Worm (Caenorhabditis elegans) whole organism, L4 larva: ENCODE data around the gene col-151.

Experiments used
- D1046.2 ChIP-seq: fragments of 200-800 bp; sonication (Bioruptor generic); IDR thresholded peaks from 2 replicates; pipeline ENCODE4 v1.3.6; 2022; ENCODE audit warnings: missing genetic modification characterization, missing compliant biosample characterization
- F44E2.7 ChIP-seq: fragments of 200-800 bp; sonication (Bioruptor generic); IDR thresholded peaks from 2 replicates; pipeline ENCODE4 v2.1.2; 2022; ENCODE audit warnings: missing genetic modification characterization, missing compliant biosample characterization
- F49E8.2 ChIP-seq: sonication (generic microtip); optimal IDR thresholded peaks from 2 replicates; lab custom pipeline; 2016; ENCODE audit warnings: missing compliant biosample characterization, mild to moderate bottlenecking, missing genetic modification characterization, borderline replicate concordance
- R02D3.7 ChIP-seq: fragments of 150-350 bp; sonication (generic microtip); optimal IDR thresholded peaks from 3 replicates; lab custom pipeline; 2014; ENCODE audit warnings: missing biosample characterization, missing genetic modification characterization
- T20F7.1 ChIP-seq: fragments of 200-800 bp; sonication (Bioruptor generic); optimal IDR thresholded peaks from 2 replicates; lab custom pipeline; 2018; ENCODE audit warnings: mild to moderate bottlenecking, missing genetic modification characterization, missing compliant biosample characterization
- Y105C5A.15 ChIP-seq: fragments of 200-800 bp; sonication (Bioruptor generic); IDR thresholded peaks from 2 replicates; pipeline ENCODE4 v1.3.6; 2022; ENCODE audit warnings: missing genetic modification characterization, missing compliant biosample characterization
- Y5F2A.4 ChIP-seq: fragments of 200-800 bp; sonication (Bioruptor generic); optimal IDR thresholded peaks from 2 replicates; lab custom pipeline; 2018; ENCODE audit warnings: mild to moderate bottlenecking, missing genetic modification characterization, missing compliant biosample characterization
- Y75B8A.6 ChIP-seq: fragments of 200-800 bp; sonication (Bioruptor generic); IDR thresholded peaks from 2 replicates; pipeline ENCODE4 v1.3.6; 2022; ENCODE audit warnings: missing genetic modification reagents, missing genetic modification characterization, missing compliant biosample characterization
- ZK337.2 ChIP-seq: fragments of 200-800 bp; sonication (Bioruptor generic); IDR thresholded peaks from 2 replicates; pipeline ENCODE4 v1.3.6; 2022; ENCODE audit warnings: missing genetic modification reagents, missing genetic modification characterization, missing compliant biosample characterization
- ZK546.5 ChIP-seq, 2 experiments: sonication (generic microtip); optimal IDR thresholded peaks; 2 replicates each; lab custom pipeline; 2017; ENCODE audit warnings: missing biosample characterization in 2 of 2, missing genetic modification characterization in 2 of 2
- aha-1 ChIP-seq: fragments of 150-350 bp; peaks from one replicate; lab custom pipeline; 2014; ENCODE audit warnings: missing biosample characterization, missing genetic modification characterization
- ama-1 ChIP-seq: fragments of 150-350 bp; optimal IDR thresholded peaks from 2 replicates; lab custom pipeline; 2014; ENCODE audit warnings: inconsistent platforms, mixed read lengths
- ceh-20 ChIP-seq: fragments of 200-800 bp; sonication (Bioruptor generic); IDR thresholded peaks from 2 replicates; pipeline ENCODE4 v1.3.6; 2022; ENCODE audit warnings: missing genetic modification reagents, missing genetic modification characterization, missing compliant biosample characterization
- ceh-44 ChIP-seq: fragments of 200-800 bp; sonication (Bioruptor generic); IDR thresholded peaks from 2 replicates; pipeline ENCODE4 v1.3.6; 2022; ENCODE audit warnings: missing genetic modification reagents, missing genetic modification characterization, missing compliant biosample characterization
- ces-1 ChIP-seq: fragments of 150-350 bp; sonication (generic microtip); optimal IDR thresholded peaks from 4 replicates; lab custom pipeline; 2014; ENCODE audit warnings: missing biosample characterization, missing genetic modification reagents, missing genetic modification characterization
- cey-2 ChIP-seq: sonication (generic microtip); optimal IDR thresholded peaks from 3 replicates; lab custom pipeline; 2017; ENCODE audit warnings: missing genetic modification characterization, mild to moderate bottlenecking, missing compliant biosample characterization, antibody characterized with exemption, borderline replicate concordance; ENCODE audit not compliant: insufficient read depth
- ctbp-1 ChIP-seq: fragments of 200-800 bp; sonication (Bioruptor generic); IDR thresholded peaks from 2 replicates; pipeline ENCODE4 v1.3.6; 2022; ENCODE audit warnings: missing genetic modification reagents, missing genetic modification characterization, missing compliant biosample characterization
- daf-19 ChIP-seq: fragments of 200-800 bp; sonication (Bioruptor generic); conservative IDR thresholded peaks from 2 replicates; pipeline ENCODE4 v1.3.6; 2022; ENCODE audit warnings: missing genetic modification characterization, missing compliant biosample characterization
- dmd-9 ChIP-seq: fragments of 200-800 bp; sonication (Bioruptor generic); IDR thresholded peaks from 2 replicates; pipeline ENCODE4 v1.3.6; 2022; ENCODE audit warnings: missing genetic modification reagents, missing genetic modification characterization, missing compliant biosample characterization
- duxl-1 ChIP-seq: sonication (generic microtip); optimal IDR thresholded peaks from 2 replicates; lab custom pipeline; 2016; ENCODE audit warnings: mild to moderate bottlenecking, missing genetic modification characterization, moderate library complexity, missing compliant biosample characterization; ENCODE audit not compliant: poor library complexity
- dve-1 ChIP-seq: sonication (generic microtip); optimal IDR thresholded peaks from 2 replicates; lab custom pipeline; 2017; ENCODE audit warnings: antibody characterized with exemption, mild to moderate bottlenecking, missing genetic modification characterization, missing compliant biosample characterization; ENCODE audit not compliant: insufficient read depth
- egl-43 ChIP-seq: fragments of 200-800 bp; sonication (Bioruptor generic); IDR thresholded peaks from 2 replicates; pipeline ENCODE4 v1.3.6; 2022; ENCODE audit warnings: missing genetic modification reagents, missing genetic modification characterization, missing compliant biosample characterization
- hif-1 ChIP-seq, 2 experiments: sonication (generic microtip); optimal IDR thresholded peaks; 2 replicates each; lab custom pipeline; 2016 to 2017; ENCODE audit warnings: missing compliant biosample characterization in 2 of 2, missing genetic modification characterization in 2 of 2, missing genetic modification reagents in 2 of 2, missing genotype in 2 of 2, mild to moderate bottlenecking in 1 of 2
- hlh-30 ChIP-seq: sonication (generic microtip); optimal IDR thresholded peaks from 2 replicates; lab custom pipeline; 2017; ENCODE audit warnings: antibody characterized with exemption, mild to moderate bottlenecking, missing genetic modification characterization, missing compliant biosample characterization; ENCODE audit not compliant: insufficient read depth
- jun-1 ChIP-seq: fragments of 150-350 bp; optimal IDR thresholded peaks from 2 replicates; lab custom pipeline; 2014; ENCODE audit warnings: missing biosample characterization, missing genetic modification reagents, missing genetic modification characterization
- lin-1 ChIP-seq: fragments of 200-800 bp; sonication (Bioruptor generic); IDR thresholded peaks from 2 replicates; pipeline ENCODE4 v1.3.6; 2022; ENCODE audit warnings: missing genetic modification reagents, missing genetic modification characterization, missing compliant biosample characterization
- lin-38 ChIP-seq: fragments of 200-800 bp; sonication (Bioruptor generic); IDR thresholded peaks from 2 replicates; pipeline ENCODE4 v1.3.6; 2022; ENCODE audit warnings: missing genetic modification reagents, missing genetic modification characterization, missing compliant biosample characterization
- lin-39 ChIP-seq: fragments of 150-350 bp; optimal IDR thresholded peaks from 2 replicates; lab custom pipeline; 2014; ENCODE audit warnings: missing biosample characterization, missing genetic modification reagents, missing genetic modification characterization
- lir-3 ChIP-seq: sonication (generic microtip); optimal IDR thresholded peaks from 2 replicates; lab custom pipeline; 2016; ENCODE audit warnings: mild to moderate bottlenecking, missing genetic modification characterization, missing compliant biosample characterization
- madf-5 ChIP-seq, 2 experiments: fragments of 200-800 bp; sonication (Bioruptor generic); IDR thresholded peaks; 2 replicates each; pipeline ENCODE4 v1.3.6; 2022; ENCODE audit warnings: missing compliant biosample characterization in 2 of 2, missing genetic modification characterization in 2 of 2
- madf-9 ChIP-seq: fragments of 200-800 bp; sonication (Bioruptor generic); conservative IDR thresholded peaks from 2 replicates; pipeline ENCODE4 v1.3.6; 2022; ENCODE audit warnings: missing genetic modification reagents, missing genetic modification characterization, missing compliant biosample characterization
- mdt-29 ChIP-seq: fragments of 200-800 bp; sonication (Bioruptor generic); IDR thresholded peaks from 2 replicates; pipeline ENCODE4 v1.3.6; 2022; ENCODE audit warnings: missing genetic modification reagents, missing genetic modification characterization, missing compliant biosample characterization
- mep-1 ChIP-seq: fragments of 150-350 bp; sonication (generic microtip); optimal IDR thresholded peaks from 3 replicates; lab custom pipeline; 2014; ENCODE audit warnings: missing biosample characterization, missing genetic modification characterization
- mxl-3 ChIP-seq: fragments of 200-800 bp; sonication (Bioruptor generic); optimal IDR thresholded peaks from 2 replicates; lab custom pipeline; 2018; ENCODE audit warnings: mild to moderate bottlenecking, missing genetic modification characterization, missing compliant biosample characterization
- nhr-10 ChIP-seq: fragments of 150-350 bp; optimal IDR thresholded peaks from 2 replicates; lab custom pipeline; 2014; ENCODE audit warnings: missing biosample characterization, missing genetic modification characterization
- nhr-25 ChIP-seq: sonication (generic microtip); optimal IDR thresholded peaks from 2 replicates; lab custom pipeline; 2017; ENCODE audit warnings: missing genetic modification characterization, mild to moderate bottlenecking, missing compliant biosample characterization, antibody characterized with exemption, moderate library complexity, borderline replicate concordance; ENCODE audit not compliant: insufficient read depth
- nhr-28 ChIP-seq: fragments of 150-350 bp; optimal IDR thresholded peaks from 2 replicates; lab custom pipeline; 2014; ENCODE audit warnings: missing biosample characterization, missing genetic modification characterization
- nhr-76 ChIP-seq: fragments of 150-350 bp; optimal IDR thresholded peaks from 2 replicates; lab custom pipeline; 2014; ENCODE audit warnings: missing biosample characterization, missing genetic modification characterization
- php-3 ChIP-seq: fragments of 200-800 bp; sonication (Bioruptor generic); IDR thresholded peaks from 2 replicates; pipeline ENCODE4 v1.3.6; 2022; ENCODE audit warnings: missing genetic modification reagents, missing genetic modification characterization, missing compliant biosample characterization
- saeg-2 ChIP-seq: fragments of 200-800 bp; sonication (Bioruptor generic); IDR thresholded peaks from 2 replicates; pipeline ENCODE4 v1.3.6; 2022; ENCODE audit warnings: missing genetic modification reagents, missing genetic modification characterization, missing compliant biosample characterization
- sdz-12 ChIP-seq: fragments of 200-800 bp; sonication (Bioruptor generic); optimal IDR thresholded peaks from 2 replicates; lab custom pipeline; 2018; ENCODE audit warnings: mild to moderate bottlenecking, missing genetic modification characterization, missing compliant biosample characterization
- set-16 ChIP-seq: fragments of 200-800 bp; sonication (Bioruptor generic); IDR thresholded peaks from 2 replicates; pipeline ENCODE4 v1.3.6; 2022; ENCODE audit warnings: missing genetic modification reagents, missing genetic modification characterization, missing compliant biosample characterization
- snpc-1.2 ChIP-seq: fragments of 200-800 bp; sonication (Bioruptor generic); IDR thresholded peaks from 2 replicates; pipeline ENCODE4 v1.3.6; 2022; ENCODE audit warnings: missing genetic modification reagents, missing genetic modification characterization, missing compliant biosample characterization
- snpc-4 ChIP-seq: fragments of 150-350 bp; optimal IDR thresholded peaks from 2 replicates; lab custom pipeline; 2014; ENCODE audit warnings: missing biosample characterization, missing genetic modification characterization
- spr-1 ChIP-seq: sonication (generic microtip); optimal IDR thresholded peaks from 2 replicates; lab custom pipeline; 2016; ENCODE audit warnings: mild to moderate bottlenecking, missing genetic modification characterization, missing compliant biosample characterization
- tag-97 ChIP-seq: fragments of 200-800 bp; sonication (Bioruptor generic); IDR thresholded peaks from 2 replicates; pipeline ENCODE4 v1.3.6; 2022; ENCODE audit warnings: missing genetic modification characterization, missing compliant biosample characterization
- unc-62 ChIP-seq, 3 experiments: fragments of 150-350 bp in 1 of 3; sonication (generic microtip); optimal IDR thresholded peaks in 2 of 3; peaks in 1 of 3; 1 replicate in 1 of 3; 2 replicates in 2 of 3; lab custom pipeline; 2014 to 2017; ENCODE audit warnings: missing biosample characterization in 3 of 3, missing genetic modification characterization in 3 of 3, missing genetic modification reagents in 3 of 3, missing genotype in 1 of 3
- vab-7 ChIP-seq: fragments of 200-800 bp; sonication (Bioruptor generic); IDR thresholded peaks from 2 replicates; pipeline ENCODE4 v1.3.6; 2022; ENCODE audit warnings: missing genetic modification reagents, missing genetic modification characterization, missing compliant biosample characterization
- zip-11 ChIP-seq: fragments of 200-800 bp; sonication (Bioruptor generic); IDR thresholded peaks from 2 replicates; pipeline ENCODE4 v1.3.6; 2022; ENCODE audit warnings: missing genetic modification characterization, missing compliant biosample characterization
- ztf-11 ChIP-seq: fragments of 150-350 bp; optimal IDR thresholded peaks from 2 replicates; lab custom pipeline; 2014; ENCODE audit warnings: missing biosample characterization, missing genetic modification characterization

col-151 gene

DNA sequence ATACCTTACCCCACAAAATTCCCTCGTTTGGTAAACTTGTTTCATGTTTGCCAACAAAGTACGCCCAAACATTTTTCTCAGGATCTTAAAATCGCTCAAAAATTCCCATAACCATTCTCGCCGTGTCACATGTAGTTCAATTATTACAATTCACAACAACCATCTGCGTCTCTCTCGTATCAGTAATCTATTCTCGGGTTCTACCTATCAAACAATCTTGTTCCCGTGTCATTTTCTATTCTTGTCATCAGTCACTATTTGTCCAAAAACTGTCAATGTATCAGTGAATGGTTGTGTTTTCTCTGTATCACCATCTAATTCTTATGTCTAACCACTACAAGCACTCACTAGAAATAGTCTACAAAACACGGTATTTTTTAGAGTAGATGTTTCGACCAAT is 23.8 kb downstream of the col-151 start (continued):
- TF ChIP-seq lir-3 (tag; lab: Kevin White, UChicago) (no peak), ctbp-1 (GFP tag; lab: Robert Waterston, UW) (no peak), hif-1 (tag; optimal IDR thresholded peaks at IDR 0.05; lab: Kevin White, UChicago) (peak in 1 of 2 experiments; percentile 45), dmd-9 (no peak), nhr-25 (no peak), D1046.2 (GFP tag; lab: Robert Waterston, UW) (no peak), ces-1 (GFP tag; lab: Kevin White, UChicago) (no peak), sdz-12 (no peak), php-3 (GFP tag; lab: Robert Waterston, UW) (0 out of 2 replicates have a peak, but pooled peaks have one; percentile 33), madf-5 (GFP tag; IDR thresholded peaks at IDR 0.05; lab: Robert Waterston, UW) (no peak), lin-1 (no peak), ZK337.2 (GFP tag; lab: Robert Waterston, UW) (no peak), duxl-1 (no peak), mxl-3 (GFP tag; lab: Kevin White, UChicago) (peak; percentile 72), ceh-20 (GFP tag; lab: Robert Waterston, UW) (no peak), Y5F2A.4 (no peak), Y75B8A.6 (no peak), aha-1 (tag; lab: Kevin White, UChicago) (peak; percentile 1), set-16 (GFP tag; lab: Robert Waterston, UW) (no peak), unc-62 (GFP tag; optimal IDR thresholded peaks at IDR 0.05 in 1 of 2; lab: Kevin White, UChicago) (peak in 1 of 2 experiments; percentile 42), unc-62 (tag; optimal IDR thresholded peaks at IDR 0.05; lab: Kevin White, UChicago) (no peak), F44E2.7 (no peak), zip-11 (GFP tag; lab: Robert Waterston, UW) (no peak), saeg-2 (GFP tag; lab: Robert Waterston, UW) (no peak), ama-1 (lab: Kevin White, UChicago) (no peak), nhr-76 (tag; lab: Kevin White, UChicago) (no peak), lin-38 (GFP tag; lab: Robert Waterston, UW) (no peak), tag-97 (no peak), dve-1 (tag; lab: Kevin White, UChicago) (peak; percentile 89), vab-7 (no peak), mep-1 (tag; lab: Kevin White, UChicago) (peak; percentile 33), snpc-4 (no peak), ztf-11 (tag; lab: Kevin White, UChicago) (no peak), daf-19 (no peak), jun-1 (tag; lab: Kevin White, UChicago) (no peak), R02D3.7 (tag; lab: Kevin White, UChicago) (no peak), F49E8.2 (tag; lab: Kevin White, UChicago) (no peak), madf-9 (no peak), lin-39 (tag; lab: Kevin White, UChicago) (no peak), egl-43 (GFP tag; lab: Robert Waterston, UW) (no peak), T20F7.1 (GFP tag; lab: Kevin White, UChicago) (peak; percentile 56), hlh-30 (peak; percentile 82), snpc-1.2 (GFP tag; lab: Robert Waterston, UW) (no peak), ZK546.5 (tag; optimal IDR thresholded peaks at IDR 0.05; lab: Kevin White, UChicago) (no peak), cey-2 (tag; lab: Kevin White, UChicago) (peak; percentile 59), nhr-28 (tag; lab: Kevin White, UChicago) (peak; percentile 100), Y105C5A.15 (GFP tag; lab: Robert Waterston, UW) (no peak), mdt-29 (GFP tag; lab: Robert Waterston, UW) (no peak), spr-1 (tag; lab: Kevin White, UChicago) (no peak), nhr-10 (peak; percentile 18), ceh-44 (no peak)
